Fruit fly (Drosophila melanogaster): Measurements from ENCODE around the gene CG3061.

The CG3061 gene

DNA sequence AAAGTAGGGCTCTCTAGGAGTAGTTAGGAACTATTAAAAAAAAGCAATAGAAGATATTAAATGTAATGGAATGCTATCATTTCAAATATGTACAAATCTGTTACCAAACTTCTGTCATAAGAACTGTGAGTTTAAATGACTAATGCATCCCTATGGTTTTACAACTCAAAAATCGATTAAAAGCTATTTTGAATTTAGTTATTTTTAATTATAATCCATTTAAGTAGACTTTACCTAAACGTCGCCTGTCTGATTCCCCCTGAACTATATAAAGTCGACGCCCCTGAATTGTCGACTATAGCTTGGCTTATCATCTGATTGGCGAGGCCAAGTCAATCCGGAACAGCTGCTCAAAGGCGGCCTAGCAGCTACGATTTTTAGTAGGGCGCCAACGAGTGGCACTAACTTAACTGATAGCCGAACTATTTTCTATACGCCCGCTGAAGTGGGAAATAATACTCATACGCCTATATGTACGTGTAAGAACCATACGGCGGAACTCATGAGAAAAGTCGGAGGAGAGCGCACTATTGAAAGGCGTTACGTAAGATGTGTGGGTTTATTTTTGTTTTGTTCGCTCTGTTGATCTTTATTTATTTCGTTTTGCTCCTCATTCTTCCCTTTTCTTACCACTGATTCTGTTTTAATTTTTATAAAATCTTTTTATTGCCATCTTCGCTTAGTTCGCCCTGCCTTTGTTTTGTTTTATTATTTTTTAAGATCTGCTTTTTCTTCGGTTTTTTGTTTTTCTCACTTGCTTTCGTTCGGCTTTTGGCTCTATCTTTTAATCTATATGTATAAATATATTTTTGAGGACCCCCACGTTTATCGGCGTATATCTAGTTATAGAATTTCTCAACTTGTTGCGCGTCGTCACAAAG, 30.1 kb downstream of the CG3061 start (continued):
- no peak for TF ChIP-seq pan (optimal IDR thresholded peaks at IDR 0.05)
- peak in 1 of 2 experiments; percentile 11 for TF ChIP-seq pan (GFP tag; optimal IDR thresholded peaks at IDR 0.05 in 1 of 2, IDR thresholded peaks at IDR 0.05 in 1 of 2)
- no peak for TF ChIP-seq mld (GFP tag; IDR thresholded peaks at IDR 0.05; ENCODE audit: partially characterized antibody)
- TF ChIP-seq hth (optimal IDR thresholded peaks at IDR 0.05): no peak
- TF ChIP-seq aop (GFP tag; IDR thresholded peaks at IDR 0.05): no peak
- no peak for TF ChIP-seq CG11247 (GFP tag; IDR thresholded peaks at IDR 0.05)
- TF ChIP-seq kah (GFP tag; optimal IDR thresholded peaks at IDR 0.05): peak; percentile 41
- TF ChIP-seq nerfin-2 (GFP tag; IDR thresholded peaks at IDR 0.05; ENCODE audit: partially characterized antibody): no peak
- no peak for TF ChIP-seq CG8290 (GFP tag; optimal IDR thresholded peaks at IDR 0.05)
- peak in 1 of 2 experiments; percentile 15 for TF ChIP-seq CG8290 (tag; optimal IDR thresholded peaks at IDR 0.05)
- TF ChIP-seq pho (GFP tag; optimal IDR thresholded peaks at IDR 0.05): peak; percentile 29
- no peak for TF ChIP-seq CG30431 (GFP tag; optimal IDR thresholded peaks at IDR 0.05)
- peak; percentile 20 for TF ChIP-seq Bteb2 (GFP tag; optimal IDR thresholded peaks at IDR 0.05)
- peak; percentile 5 for TF ChIP-seq CG11723 (GFP tag; optimal IDR thresholded peaks at IDR 0.05)
- TF ChIP-seq CG6854 (GFP tag; optimal IDR thresholded peaks at IDR 0.05): peak; percentile 27
- TF ChIP-seq Fer1 (GFP tag; optimal IDR thresholded peaks at IDR 0.05): peak; percentile 66
- TF ChIP-seq CG12104 (GFP tag; optimal IDR thresholded peaks at IDR 0.05): peak; percentile 46
- no peak for TF ChIP-seq YL-1 (GFP tag; optimal IDR thresholded peaks at IDR 0.05)
- peak; percentile 11 for TF ChIP-seq ind (GFP tag; optimal IDR thresholded peaks at IDR 0.05)
- TF ChIP-seq cwo (GFP tag; optimal IDR thresholded peaks at IDR 0.05): peak; percentile 56
- TF ChIP-seq dysf (GFP tag; IDR thresholded peaks at IDR 0.05): peak; percentile 59; the same call in 2 of the 3 replicates
- TF ChIP-seq CG2875 (GFP tag; optimal IDR thresholded peaks at IDR 0.05): no peak
- TF ChIP-seq E2f1 (GFP tag; IDR thresholded peaks at IDR 0.05): 0 out of 2 replicates have a peak, but pooled peaks have one; percentile 10
- TF ChIP-seq CG1602 (GFP tag; optimal IDR thresholded peaks at IDR 0.05): no peak
- TF ChIP-seq wek (GFP tag; optimal IDR thresholded peaks at IDR 0.05): no peak
- peak; percentile 36 for TF ChIP-seq HHEX (GFP tag; optimal IDR thresholded peaks at IDR 0.05)
- no peak for TF ChIP-seq NK7.1 (GFP tag; optimal IDR thresholded peaks at IDR 0.05)
- peak; percentile 85; the same call in 2 of the 3 replicates for TF ChIP-seq CG2199 (GFP tag; IDR thresholded peaks at IDR 0.05)
- TF ChIP-seq sd (tag; optimal IDR thresholded peaks at IDR 0.05): no peak
- TF ChIP-seq crp (GFP tag; optimal IDR thresholded peaks at IDR 0.05): peak in 1 of 2 experiments; percentile 8
- TF ChIP-seq Doc3 (GFP tag; IDR thresholded peaks at IDR 0.05; ENCODE audit: partially characterized antibody): no peak
- TF ChIP-seq CG11504 (tag; optimal IDR thresholded peaks at IDR 0.05): peak; percentile 65
- no peak for TF ChIP-seq so (GFP tag; IDR thresholded peaks at IDR 0.05)
- TF ChIP-seq exex (tag; optimal IDR thresholded peaks at IDR 0.05): peak; percentile 27
- TF ChIP-seq Ptx1 (GFP tag; IDR thresholded peaks at IDR 0.05): peak; percentile 54
- peak; percentile 23 for TF ChIP-seq fd96Cb (tag; optimal IDR thresholded peaks at IDR 0.05)
- TF ChIP-seq Pdp1 (GFP tag; optimal IDR thresholded peaks at IDR 0.05): peak in 1 of 2 experiments; percentile 96
- peak; percentile 1 for TF ChIP-seq odd (GFP tag; optimal IDR thresholded peaks at IDR 0.05)
- TF ChIP-seq CG4820 (GFP tag; optimal IDR thresholded peaks at IDR 0.05): peak; percentile 39
- TF ChIP-seq dpn (GFP tag; optimal IDR thresholded peaks at IDR 0.05): peak in 1 of 2 experiments; percentile 1
- TF ChIP-seq vvl (GFP tag; IDR thresholded peaks at IDR 0.05): 0 out of 2 replicates have a peak, but pooled peaks have one; percentile 29
- no peak for TF ChIP-seq CG1024 (GFP tag; IDR thresholded peaks at IDR 0.05)
- TF ChIP-seq scrt (GFP tag; optimal IDR thresholded peaks at IDR 0.05): peak; percentile 20
- no peak; the same call in none of the 3 replicates for TF ChIP-seq CG17361 (GFP tag; IDR thresholded peaks at IDR 0.05)
- peak; percentile 52 for TF ChIP-seq Fer3 (tag; optimal IDR thresholded peaks at IDR 0.05)
- no peak for TF ChIP-seq tll (GFP tag; optimal IDR thresholded peaks at IDR 0.05)
- TF ChIP-seq sima (GFP tag; optimal IDR thresholded peaks at IDR 0.05): no peak
- no peak for TF ChIP-seq CG42726 (GFP tag; IDR thresholded peaks at IDR 0.05; ENCODE audit: partially characterized antibody)
- no peak for TF ChIP-seq fru (optimal IDR thresholded peaks at IDR 0.05)
